Worm (Caenorhabditis elegans) whole organism, L3 larva: ENCODE results near the gene fbxa-142.

Experiments
- egl-27 ChIP-seq: sonication (generic microtip); optimal IDR thresholded peaks from 4 replicates; lab custom pipeline; 2017; ENCODE audit warnings: missing biosample characterization, missing genetic modification reagents, missing genetic modification characterization
- fos-1 ChIP-seq: fragments of 150-350 bp; optimal IDR thresholded peaks from 2 replicates; lab custom pipeline; 2014; ENCODE audit warnings: missing biosample characterization, missing genetic modification characterization
- nhr-12 ChIP-seq: fragments of 150-350 bp; optimal IDR thresholded peaks from 2 replicates; lab custom pipeline; 2014; ENCODE audit warnings: missing biosample characterization, missing genetic modification characterization

DNA sequence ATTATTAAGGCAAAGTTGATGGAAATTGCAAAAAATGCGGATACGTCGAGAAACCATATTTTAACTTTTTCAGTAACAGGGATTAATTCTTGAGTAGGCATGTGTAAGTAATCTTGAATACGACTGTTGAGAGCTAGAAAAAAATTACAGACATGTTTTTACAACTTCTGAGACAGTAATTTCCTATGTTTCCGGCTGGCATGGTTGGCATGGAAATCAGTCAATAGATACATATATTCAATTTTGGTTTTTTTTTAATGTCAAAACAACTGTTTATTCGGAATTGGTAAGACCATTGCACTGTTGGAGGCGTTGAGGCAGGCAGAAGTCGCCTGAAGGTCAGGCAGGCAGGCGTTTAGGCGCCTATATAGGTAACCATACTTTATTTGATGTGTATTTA lies 22.2 kb upstream of the fbxa-142 start, which contains the start of gene str-254:
- no peak for TF ChIP-seq nhr-12 (tag; lab: Kevin White, UChicago)
- no peak for TF ChIP-seq fos-1 (tag; lab: Kevin White, UChicago)
- no peak for TF ChIP-seq egl-27
